Worm (Caenorhabditis elegans) whole organism, L3 larva: ENCODE data around the gene srh-264.

Source experiments
- R02D3.7 ChIP-seq: fragments of 150-350 bp; optimal IDR thresholded peaks from 2 replicates; lab custom pipeline; 2014; ENCODE audit warnings: missing biosample characterization, missing genetic modification characterization
- ZK546.5 ChIP-seq: sonication (generic microtip); optimal IDR thresholded peaks from 2 replicates; lab custom pipeline; 2017; ENCODE audit warnings: missing biosample characterization, missing genetic modification characterization
- aly-2 ChIP-seq: fragments of 150-350 bp; optimal IDR thresholded peaks from 2 replicates; lab custom pipeline; 2014; ENCODE audit warnings: missing biosample characterization, missing genetic modification characterization
- ceh-28 ChIP-seq: fragments of 150-350 bp; optimal IDR thresholded peaks from 2 replicates; lab custom pipeline; 2014; ENCODE audit warnings: missing biosample characterization, missing genetic modification reagents, missing genetic modification characterization
- ceh-82 ChIP-seq: fragments of 150-350 bp; optimal IDR thresholded peaks from 2 replicates; lab custom pipeline; 2014; ENCODE audit warnings: missing biosample characterization, missing genetic modification characterization
- ceh-9 ChIP-seq: sonication (generic microtip); optimal IDR thresholded peaks from 2 replicates; lab custom pipeline; 2018; ENCODE audit warnings: missing biosample characterization, missing genetic modification characterization
- daf-12 ChIP-seq: fragments of 150-350 bp; optimal IDR thresholded peaks from 2 replicates; lab custom pipeline; 2014; ENCODE audit warnings: missing biosample characterization, missing genetic modification reagents, missing genetic modification characterization
- egl-27 ChIP-seq: sonication (generic microtip); optimal IDR thresholded peaks from 4 replicates; lab custom pipeline; 2017; ENCODE audit warnings: missing biosample characterization, missing genetic modification reagents, missing genetic modification characterization
- elt-1 ChIP-seq: fragments of 150-350 bp; optimal IDR thresholded peaks from 2 replicates; lab custom pipeline; 2014; ENCODE audit warnings: missing biosample characterization, missing genetic modification characterization
- elt-2 ChIP-seq: sonication (generic microtip); optimal IDR thresholded peaks from 2 replicates; lab custom pipeline; 2016; ENCODE audit warnings: missing genetic modification reagents, mild to moderate bottlenecking, missing genetic modification characterization, missing compliant biosample characterization
- elt-3 ChIP-seq, 3 experiments: fragments of 150-350 bp in 1 of 3; sonication (generic microtip) in 2 of 3; optimal IDR thresholded peaks; 2 replicates in 2 of 3; 4 replicates in 1 of 3; lab custom pipeline; 2014 to 2017; ENCODE audit warnings: missing biosample characterization in 3 of 3, missing genetic modification characterization in 3 of 3
- eor-1 ChIP-seq, 2 experiments: fragments of 150-350 bp; optimal IDR thresholded peaks; 2 replicates each; lab custom pipeline; 2014 to 2018; ENCODE audit warnings: missing biosample characterization in 2 of 2, missing genetic modification characterization in 2 of 2
- fkh-2 ChIP-seq: fragments of 150-350 bp; optimal IDR thresholded peaks from 2 replicates; lab custom pipeline; 2014; ENCODE audit warnings: missing biosample characterization, missing genetic modification reagents, missing genetic modification characterization
- jun-1 ChIP-seq: fragments of 150-350 bp; optimal IDR thresholded peaks from 2 replicates; lab custom pipeline; 2014; ENCODE audit warnings: missing biosample characterization, missing genetic modification reagents, missing genetic modification characterization
- lin-15B ChIP-seq: fragments of 150-350 bp; optimal IDR thresholded peaks from 2 replicates; lab custom pipeline; 2014; ENCODE audit warnings: missing biosample characterization, missing genetic modification characterization
- lin-39 ChIP-seq: fragments of 150-350 bp; optimal IDR thresholded peaks from 2 replicates; lab custom pipeline; 2018; ENCODE audit warnings: missing biosample characterization, missing genetic modification reagents, missing genetic modification characterization
- mdl-1 ChIP-seq: fragments of 150-350 bp; optimal IDR thresholded peaks from 2 replicates; lab custom pipeline; 2014; ENCODE audit warnings: missing biosample characterization, missing genetic modification characterization
- mml-1 ChIP-seq: fragments of 150-350 bp; sonication (generic microtip); optimal IDR thresholded peaks from 3 replicates; lab custom pipeline; 2014; ENCODE audit warnings: missing biosample characterization, missing genetic modification characterization
- nhr-11 ChIP-seq: fragments of 150-350 bp; optimal IDR thresholded peaks from 2 replicates; lab custom pipeline; 2014; ENCODE audit warnings: missing biosample characterization, missing genetic modification characterization
- nhr-12 ChIP-seq: fragments of 150-350 bp; optimal IDR thresholded peaks from 2 replicates; lab custom pipeline; 2014; ENCODE audit warnings: missing biosample characterization, missing genetic modification characterization
- nhr-23 ChIP-seq: fragments of 150-350 bp; optimal IDR thresholded peaks from 2 replicates; lab custom pipeline; 2014; ENCODE audit warnings: missing biosample characterization, missing genetic modification reagents, missing genetic modification characterization
- nhr-237 ChIP-seq: fragments of 150-350 bp; optimal IDR thresholded peaks from 2 replicates; lab custom pipeline; 2014; ENCODE audit warnings: missing biosample characterization, missing genetic modification characterization
- nhr-28 ChIP-seq: fragments of 150-350 bp; optimal IDR thresholded peaks from 2 replicates; lab custom pipeline; 2014; ENCODE audit warnings: missing biosample characterization, missing genetic modification characterization
- nhr-43 ChIP-seq: sonication (generic microtip); optimal IDR thresholded peaks from 2 replicates; lab custom pipeline; 2016; ENCODE audit warnings: mild to moderate bottlenecking, missing genetic modification characterization, missing compliant biosample characterization; ENCODE audit not compliant: poor library complexity, severe bottlenecking
- nhr-67 ChIP-seq: fragments of 150-350 bp; optimal IDR thresholded peaks from 2 replicates; lab custom pipeline; 2014; ENCODE audit warnings: missing biosample characterization, missing genetic modification characterization
- nhr-76 ChIP-seq: fragments of 150-350 bp; sonication (generic microtip); optimal IDR thresholded peaks from 5 replicates; lab custom pipeline; 2014; ENCODE audit warnings: missing biosample characterization, missing genetic modification characterization
- nhr-77 ChIP-seq: fragments of 150-350 bp; optimal IDR thresholded peaks from 2 replicates; lab custom pipeline; 2014; ENCODE audit warnings: missing biosample characterization, missing genetic modification characterization
- pha-4 ChIP-seq: fragments of 150-350 bp; optimal IDR thresholded peaks from 2 replicates; lab custom pipeline; 2014; ENCODE audit warnings: missing biosample characterization, missing genetic modification reagents, missing genetic modification characterization
- pqm-1 ChIP-seq: fragments of 150-350 bp; optimal IDR thresholded peaks from 2 replicates; lab custom pipeline; 2017; ENCODE audit warnings: missing biosample characterization, missing genetic modification characterization, inconsistent platforms
- sea-2 ChIP-seq: fragments of 150-350 bp; sonication (generic microtip); optimal IDR thresholded peaks from 4 replicates; lab custom pipeline; 2014; ENCODE audit warnings: missing biosample characterization, missing genetic modification reagents, missing genetic modification characterization
- snpc-4 ChIP-seq: fragments of 150-350 bp; optimal IDR thresholded peaks from 2 replicates; lab custom pipeline; 2014; ENCODE audit warnings: missing biosample characterization, missing genetic modification characterization
- tbx-2 ChIP-seq: sonication (generic microtip); optimal IDR thresholded peaks from 2 replicates; lab custom pipeline; 2016; ENCODE audit warnings: mild to moderate bottlenecking, missing genetic modification characterization, missing compliant biosample characterization
- unc-39 ChIP-seq: sonication (generic microtip); optimal IDR thresholded peaks from 4 replicates; lab custom pipeline; 2017; ENCODE audit warnings: missing biosample characterization, missing genetic modification characterization
- unc-62 ChIP-seq: fragments of 150-350 bp; sonication (generic microtip); optimal IDR thresholded peaks from 4 replicates; lab custom pipeline; 2014; ENCODE audit warnings: missing biosample characterization, missing genetic modification reagents, missing genetic modification characterization
- ztf-11 ChIP-seq: fragments of 150-350 bp; optimal IDR thresholded peaks from 2 replicates; lab custom pipeline; 2014; ENCODE audit warnings: missing biosample characterization, missing genetic modification characterization
- ztf-4 ChIP-seq: fragments of 150-350 bp; optimal IDR thresholded peaks from 2 replicates; lab custom pipeline; 2014; ENCODE audit warnings: missing biosample characterization, missing genetic modification characterization

srh-264 gene

ce11 chrV:15392064-15392463 is 21.9 kb upstream of the srh-264 start:
- TF ChIP-seq R02D3.7 (tag; lab: Kevin White, UChicago) (no peak), unc-39 (tag; lab: Kevin White, UChicago) (no peak), nhr-77 (tag; lab: Kevin White, UChicago) (no peak), pha-4 (tag; lab: Kevin White, UChicago) (no peak), lin-15B (tag; lab: Kevin White, UChicago) (no peak), unc-62 (GFP tag; lab: Kevin White, UChicago) (no peak), ceh-28 (tag; lab: Kevin White, UChicago) (no peak), fkh-2 (no peak), pqm-1 (tag; lab: Kevin White, UChicago) (no peak), snpc-4 (tag; lab: Kevin White, UChicago) (no peak), nhr-237 (tag; lab: Kevin White, UChicago) (no peak), mml-1 (tag; lab: Kevin White, UChicago) (no peak), nhr-11 (no peak), elt-1 (tag; lab: Kevin White, UChicago) (no peak), nhr-12 (no peak), aly-2 (tag; lab: Kevin White, UChicago) (no peak), nhr-67 (tag; lab: Kevin White, UChicago) (no peak)

- TF ChIP-seq ZK546.5 (tag; lab: Kevin White, UChicago) (no peak), lin-15B (tag; lab: Kevin White, UChicago) (peak; percentile 41), elt-2 (tag; lab: Kevin White, UChicago) (peak; percentile 4), nhr-12 (no peak), ceh-9 (tag; lab: Kevin White, UChicago) (no peak), ztf-11 (no peak), pha-4 (tag; lab: Kevin White, UChicago) (peak; percentile 6)
These were observed 19.0 kb upstream of the srh-264 start, which contains the start of gene T06E6.1 for ce11 chrV:15394906-15395305. TSS of gene T06E6.1 (minus strand) at chrV:15394961.

ce11 chrV:15395347-15395746 is 18.6 kb upstream of the srh-264 start, which contains the start of gene cyb-3:
TSS of gene cyb-3 (plus strand) at chrV:15395696.
- no peak for TF ChIP-seq jun-1 (tag; lab: Kevin White, UChicago)
- TF ChIP-seq ztf-4 (tag; lab: Kevin White, UChicago), result no peak
- no peak for TF ChIP-seq lin-15B (tag; lab: Kevin White, UChicago)
- no peak for TF ChIP-seq ZK546.5 (tag; lab: Kevin White, UChicago)
- no peak for TF ChIP-seq nhr-237 (tag; lab: Kevin White, UChicago)
- TF ChIP-seq nhr-76 (tag; lab: Kevin White, UChicago), result no peak
- no peak for TF ChIP-seq lin-39
- no peak for TF ChIP-seq tbx-2 (tag; lab: Kevin White, UChicago)
- no peak for TF ChIP-seq daf-12 (tag; lab: Kevin White, UChicago)
- TF ChIP-seq nhr-43 (tag; lab: Kevin White, UChicago), result no peak
- TF ChIP-seq pha-4 (tag; lab: Kevin White, UChicago), result no peak
- no peak for TF ChIP-seq pqm-1 (tag; lab: Kevin White, UChicago)

- no peak for TF ChIP-seq nhr-67 (tag; lab: Kevin White, UChicago)
- TF ChIP-seq daf-12 (tag; lab: Kevin White, UChicago), result no peak
- TF ChIP-seq eor-1 (tag; optimal IDR thresholded peaks at IDR 0.05; lab: Kevin White, UChicago), result no peak
- no peak for TF ChIP-seq ztf-11
- TF ChIP-seq mdl-1 (tag; lab: Kevin White, UChicago), result no peak
- TF ChIP-seq ceh-82 (tag; lab: Kevin White, UChicago), result no peak
- TF ChIP-seq nhr-23, result no peak
- TF ChIP-seq tbx-2 (tag; lab: Kevin White, UChicago), result no peak
- TF ChIP-seq elt-3 (tag; optimal IDR thresholded peaks at IDR 0.05; lab: Kevin White, UChicago), result no peak
These were observed 16.8 kb upstream of the srh-264 start for ce11 chrV:15397139-15397538.

- TF ChIP-seq sea-2, result no peak
- no peak for TF ChIP-seq elt-3 (tag; optimal IDR thresholded peaks at IDR 0.05; lab: Kevin White, UChicago)
- TF ChIP-seq elt-1 (tag; lab: Kevin White, UChicago), result no peak
- TF ChIP-seq jun-1 (tag; lab: Kevin White, UChicago), result no peak
- no peak for TF ChIP-seq nhr-28 (tag; lab: Kevin White, UChicago)
- TF ChIP-seq unc-39 (tag; lab: Kevin White, UChicago), result no peak
- no peak for TF ChIP-seq nhr-67 (tag; lab: Kevin White, UChicago)
- TF ChIP-seq ZK546.5 (tag; lab: Kevin White, UChicago), result no peak
- TF ChIP-seq snpc-4 (tag; lab: Kevin White, UChicago), result no peak
- TF ChIP-seq egl-27 (tag; lab: Kevin White, UChicago), result no peak
These were observed 15.2 kb upstream of the srh-264 start, which contains the start of gene fbxa-199 for ce11 chrV:15398728-15399127. TSS of gene fbxa-199 (minus strand) at chrV:15398828.
